Worm (Caenorhabditis elegans) whole organism, L3 larva: Measurements from ENCODE around the gene T21B4.15.
"Not testable (repeated sequence)": the region's sequence is repeated elsewhere in the genome, so short reads cannot be mapped to it uniquely, and the experiment has no call there.

ENCODE experiments used
- aly-2 ChIP-seq: fragments of 150-350 bp; optimal IDR thresholded peaks from 2 replicates; lab custom pipeline; 2014; ENCODE audit warnings: missing biosample characterization, missing genetic modification characterization
- ama-1 ChIP-seq: fragments of 150-350 bp; optimal IDR thresholded peaks from 2 replicates; lab custom pipeline; 2018
- ceh-16 ChIP-seq: sonication (generic microtip); optimal IDR thresholded peaks from 2 replicates; lab custom pipeline; 2017; ENCODE audit warnings: missing biosample characterization, missing genetic modification characterization
- ceh-28 ChIP-seq: fragments of 150-350 bp; optimal IDR thresholded peaks from 2 replicates; lab custom pipeline; 2014; ENCODE audit warnings: missing biosample characterization, missing genetic modification reagents, missing genetic modification characterization
- ceh-82 ChIP-seq: fragments of 150-350 bp; optimal IDR thresholded peaks from 2 replicates; lab custom pipeline; 2014; ENCODE audit warnings: missing biosample characterization, missing genetic modification characterization
- ceh-9 ChIP-seq: sonication (generic microtip); optimal IDR thresholded peaks from 2 replicates; lab custom pipeline; 2018; ENCODE audit warnings: missing biosample characterization, missing genetic modification characterization
- elt-2 ChIP-seq: sonication (generic microtip); optimal IDR thresholded peaks from 2 replicates; lab custom pipeline; 2016; ENCODE audit warnings: missing genetic modification reagents, mild to moderate bottlenecking, missing genetic modification characterization, missing compliant biosample characterization
- eor-1 ChIP-seq, 2 experiments: fragments of 150-350 bp; optimal IDR thresholded peaks; 2 replicates each; lab custom pipeline; 2014 to 2018; ENCODE audit warnings: missing biosample characterization in 2 of 2, missing genetic modification characterization in 2 of 2
- hmg-11 ChIP-seq: sonication (generic microtip); optimal IDR thresholded peaks from 2 replicates; lab custom pipeline; 2016; ENCODE audit warnings: missing genetic modification characterization, missing compliant biosample characterization
- lsy-12 ChIP-seq: sonication (generic microtip); optimal IDR thresholded peaks from 2 replicates; lab custom pipeline; 2016; ENCODE audit warnings: mild to moderate bottlenecking, missing genetic modification characterization, missing compliant biosample characterization
- pha-4 ChIP-seq: fragments of 150-350 bp; optimal IDR thresholded peaks from 2 replicates; lab custom pipeline; 2014; ENCODE audit warnings: missing biosample characterization, missing genetic modification reagents, missing genetic modification characterization
- zag-1 ChIP-seq: fragments of 150-350 bp; optimal IDR thresholded peaks from 2 replicates; lab custom pipeline; 2014; ENCODE audit warnings: missing biosample characterization, missing genetic modification characterization
- ztf-11 ChIP-seq: fragments of 150-350 bp; optimal IDR thresholded peaks from 2 replicates; lab custom pipeline; 2014; ENCODE audit warnings: missing biosample characterization, missing genetic modification characterization

T21B4.15 gene

ce11 chrII:12536203-12536602 lies 46.2 kb downstream of the T21B4.15 start, which contains the start of gene F49C5.3:
Gene F49C5.3, plus strand, starts transcription at chrII:12536503.
- TF ChIP-seq elt-2; aly-2 (tag; lab: Kevin White, UChicago); lsy-12: not testable (repeated sequence)

DNA sequence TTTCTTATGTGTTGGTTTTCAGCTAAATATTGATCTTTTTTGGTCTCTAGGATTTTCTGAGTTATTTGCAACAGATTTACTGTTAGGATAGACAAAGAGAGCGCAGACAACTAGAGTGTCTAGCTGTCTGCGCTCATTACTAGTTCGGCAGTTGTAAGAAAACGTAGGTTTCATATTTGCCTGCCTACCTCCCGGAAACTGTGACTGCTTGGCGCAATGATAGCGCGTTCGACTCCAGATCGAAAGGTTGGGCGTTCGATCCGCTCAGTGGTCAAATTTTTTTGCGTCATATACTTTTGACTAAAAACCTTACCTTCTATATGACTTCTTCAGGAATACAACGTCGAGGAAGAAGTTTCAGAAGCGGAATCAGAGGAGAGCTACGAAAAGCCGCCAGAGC lies 49.4 kb downstream of the T21B4.15 start:
- TF ChIP-seq ama-1 (no peak), hmg-11 (tag; lab: Kevin White, UChicago) (no peak), pha-4 (tag; lab: Kevin White, UChicago) (no peak), ceh-9 (tag; lab: Kevin White, UChicago) (no peak), zag-1 (tag; lab: Kevin White, UChicago) (no peak), ceh-82 (tag; lab: Kevin White, UChicago) (no peak), ceh-16 (no peak), ceh-28 (tag; lab: Kevin White, UChicago) (no peak), eor-1 (tag; optimal IDR thresholded peaks at IDR 0.05; lab: Kevin White, UChicago) (no peak), ztf-11 (tag; lab: Kevin White, UChicago) (no peak), elt-2 (no peak)
